Worm (Caenorhabditis elegans) whole organism, mixed stage, embryonic: Measurements from ENCODE around the gene F46B3.16.

ENCODE experiments used
- hlh-1 ChIP-seq: fragments of 150-350 bp; optimal IDR thresholded peaks from 2 replicates; lab custom pipeline; 2014; ENCODE audit warnings: missing biosample characterization, missing genetic modification reagents, missing genetic modification characterization
- lin-32 ChIP-seq: fragments of 200-800 bp; sonication (Bioruptor generic); optimal IDR thresholded peaks from 2 replicates; lab custom pipeline; 2018; ENCODE audit warnings: mild to moderate bottlenecking, missing genetic modification characterization, missing compliant biosample characterization
- nhr-237 ChIP-seq: fragments of 150-350 bp; optimal IDR thresholded peaks from 2 replicates; lab custom pipeline; 2014; ENCODE audit warnings: missing biosample characterization, missing genetic modification characterization
- unc-39 ChIP-seq: fragments of 150-350 bp; optimal IDR thresholded peaks from 2 replicates; lab custom pipeline; 2014; ENCODE audit warnings: missing biosample characterization, missing genetic modification characterization
- zip-8 ChIP-seq: fragments of 150-350 bp; optimal IDR thresholded peaks from 2 replicates; lab custom pipeline; 2014; ENCODE audit warnings: missing biosample characterization, missing genetic modification characterization

DNA sequence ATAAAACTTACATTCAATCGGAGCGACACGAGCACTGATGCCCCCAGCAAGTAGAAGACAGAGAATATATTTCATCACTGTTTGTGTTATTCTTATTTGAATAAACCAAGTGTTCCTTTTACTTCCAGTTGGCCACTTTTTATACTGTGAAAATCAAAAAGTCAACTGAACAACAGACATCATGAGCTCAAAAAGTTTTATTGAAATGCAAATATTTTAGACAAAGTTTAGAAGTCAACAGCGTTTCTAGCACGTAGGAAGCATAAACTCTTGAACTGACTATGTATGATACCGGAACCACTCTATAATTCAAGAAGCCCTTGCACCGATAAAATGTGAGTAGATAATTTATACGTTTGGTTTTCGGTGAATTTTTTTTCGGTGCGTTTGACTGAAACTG, 3.2 kb upstream of the F46B3.16 start, which contains the start of gene F46B3.14:
- TF ChIP-seq lin-32 (GFP tag; lab: Kevin White, UChicago) = no peak
- no peak for TF ChIP-seq unc-39 (tag; lab: Kevin White, UChicago)
- TF ChIP-seq zip-8 (tag; lab: Kevin White, UChicago) = no peak
- no peak for TF ChIP-seq nhr-237
- no peak for TF ChIP-seq hlh-1
